Fruit fly (Drosophila melanogaster): Measurements from ENCODE around the gene mwh.

- TF ChIP-seq CTCF (optimal IDR thresholded peaks at IDR 0.05) (no peak), CG8478 (optimal IDR thresholded peaks at IDR 0.05) (no peak)
Observed at dm6 chr3L:1256061-1256780, 55.6 kb downstream of the mwh start, which contains the start of gene tfc.
